Worm (Caenorhabditis elegans): ENCODE results near the gene Y39E4B.6.
A peak's percentile ranks its signal among the peaks of the same experiment; 100 is the strongest.

Gene Y39E4B.6

DNA sequence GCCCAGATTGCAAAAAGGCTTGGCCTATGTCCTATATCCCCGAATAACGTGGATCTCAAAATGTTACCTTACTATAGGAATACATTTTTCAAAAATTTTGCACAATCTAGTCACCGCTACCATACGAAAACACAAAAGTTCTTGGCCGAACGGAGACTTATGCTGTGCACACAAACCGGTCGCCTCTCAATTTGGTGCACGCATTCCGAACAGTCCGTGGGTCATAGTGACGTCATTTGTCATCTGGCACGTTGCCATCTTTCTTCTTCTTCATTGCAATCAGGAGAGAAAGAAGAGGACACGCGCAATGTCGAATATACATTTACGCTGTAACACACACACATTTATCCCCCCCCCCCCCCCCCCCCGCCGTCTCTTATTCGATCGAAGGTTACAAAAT is 4.9 kb upstream of the Y39E4B.6 start:
- TF ChIP-seq cog-1 (tag; optimal IDR thresholded peaks at IDR 0.05) (no peak), ztf-29 (GFP tag; IDR thresholded peaks at IDR 0.05) (no peak), klf-2 (GFP tag; conservative IDR thresholded peaks at IDR 0.05) (no peak), med-1 (GFP tag; optimal IDR thresholded peaks at IDR 0.05; ENCODE audit: insufficient read depth) (no peak), flt-1 (GFP tag; IDR thresholded peaks at IDR 0.05) (no peak), tab-1 (GFP tag; IDR thresholded peaks at IDR 0.05) (no peak), ztf-23 (GFP tag; IDR thresholded peaks at IDR 0.05) (no peak), T22C8.4 (GFP tag; IDR thresholded peaks at IDR 0.05) (no peak), ref-1 (GFP tag; conservative IDR thresholded peaks at IDR 0.05) (no peak)

DNA sequence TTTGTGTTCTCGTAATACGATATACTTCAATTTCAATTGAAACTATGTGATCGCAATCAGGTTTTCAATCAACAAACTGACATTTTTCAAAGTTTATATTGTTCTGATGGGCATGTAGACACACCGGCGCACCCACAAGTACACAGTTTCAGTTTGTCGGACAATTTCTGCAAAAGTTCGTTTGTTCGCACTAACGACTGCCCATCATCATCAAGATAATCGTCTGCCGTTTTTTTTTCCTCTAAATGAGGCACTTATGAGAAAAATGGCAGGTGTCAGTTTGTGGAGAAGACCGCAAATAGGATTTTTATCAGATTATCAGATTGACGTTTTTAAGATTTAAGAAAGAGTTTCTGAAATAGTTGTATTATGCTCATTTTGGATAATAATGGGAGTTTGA is 3.7 kb upstream of the Y39E4B.6 start:
- no peak for TF ChIP-seq tab-1 (GFP tag; IDR thresholded peaks at IDR 0.05)

DNA sequence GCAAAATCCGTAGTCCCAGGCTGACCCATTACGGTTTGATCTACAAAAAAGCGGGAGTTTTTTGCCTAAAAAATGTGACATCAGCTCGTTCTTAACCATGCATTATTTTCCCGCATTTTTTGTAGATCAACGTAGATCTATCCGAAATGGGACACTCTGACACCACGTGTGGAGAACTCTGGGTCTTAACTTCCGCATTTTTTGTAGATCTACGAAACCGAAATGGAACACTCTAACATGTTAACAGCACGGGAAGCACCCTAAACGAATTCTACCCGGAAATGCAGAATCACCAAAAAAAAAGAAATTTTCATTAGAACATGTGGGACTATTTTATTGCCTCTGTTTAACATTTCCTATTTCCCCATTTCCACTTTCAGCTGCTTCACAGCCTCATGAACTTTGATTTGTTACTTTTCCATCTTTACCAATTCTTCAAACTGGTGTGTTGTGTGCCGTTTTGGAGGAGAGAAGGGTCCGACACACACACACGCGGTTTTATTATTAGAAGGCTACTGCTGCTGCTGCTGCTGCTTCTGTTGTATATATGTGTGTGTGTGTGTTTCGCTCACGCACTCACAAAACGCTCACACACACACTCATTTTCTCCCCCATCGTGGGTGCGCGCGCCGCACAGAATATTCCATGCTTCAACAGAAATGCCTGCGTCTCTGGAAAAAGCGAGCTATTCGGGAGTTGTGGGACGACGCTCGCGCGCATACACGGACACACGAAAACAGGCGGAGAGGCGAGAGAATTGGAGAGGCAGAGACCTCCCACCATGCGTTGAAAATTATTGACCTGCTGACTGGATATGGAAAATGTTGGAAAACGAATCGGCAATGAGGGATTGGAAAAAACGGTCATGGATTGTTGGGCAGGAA is 2.4 kb upstream of the Y39E4B.6 start:
- no peak for TF ChIP-seq klf-2 (GFP tag; conservative IDR thresholded peaks at IDR 0.05)
- no peak for TF ChIP-seq ref-1 (GFP tag; conservative IDR thresholded peaks at IDR 0.05)
- no peak; the same call in 1 of the 2 replicates for TF ChIP-seq ztf-29 (GFP tag; IDR thresholded peaks at IDR 0.05)
- no peak for TF ChIP-seq T22C8.4 (GFP tag; IDR thresholded peaks at IDR 0.05)
- TF ChIP-seq tab-1 (GFP tag; IDR thresholded peaks at IDR 0.05) = 0 out of 2 replicates have a peak, but pooled peaks have one; percentile 18
- peak; percentile 78 for TF ChIP-seq ztf-23 (GFP tag; IDR thresholded peaks at IDR 0.05)
- no peak for TF ChIP-seq med-1 (GFP tag; optimal IDR thresholded peaks at IDR 0.05; ENCODE audit: insufficient read depth)
- TF ChIP-seq cog-1 (tag; optimal IDR thresholded peaks at IDR 0.05) = peak; percentile 91
- peak; percentile 81 for TF ChIP-seq flt-1 (GFP tag; IDR thresholded peaks at IDR 0.05)

DNA sequence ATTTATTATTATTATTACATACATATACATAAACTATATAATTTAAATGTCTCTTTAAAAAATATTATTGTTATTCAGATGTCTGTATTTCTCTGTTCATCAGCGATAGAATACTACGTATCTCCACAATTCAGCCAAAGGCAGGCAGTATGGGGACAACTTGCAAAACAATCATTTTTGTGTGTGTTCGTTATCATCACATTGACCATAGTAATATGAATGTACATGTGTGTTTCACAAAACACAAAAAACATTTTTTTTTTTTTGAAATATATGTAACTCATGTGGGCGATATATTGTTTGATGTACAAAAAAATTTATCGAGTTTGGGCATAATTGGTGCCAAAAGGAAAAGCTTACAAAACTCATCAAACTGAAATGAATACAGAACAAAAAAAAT is 1.1 kb upstream of the Y39E4B.6 start:
- no peak for TF ChIP-seq med-1 (GFP tag; optimal IDR thresholded peaks at IDR 0.05; ENCODE audit: insufficient read depth)
- TF ChIP-seq T22C8.4 (GFP tag; IDR thresholded peaks at IDR 0.05) = no peak
- no peak for TF ChIP-seq tab-1 (GFP tag; IDR thresholded peaks at IDR 0.05)
- no peak for TF ChIP-seq ref-1 (GFP tag; conservative IDR thresholded peaks at IDR 0.05)
- no peak for TF ChIP-seq flt-1 (GFP tag; IDR thresholded peaks at IDR 0.05)

DNA sequence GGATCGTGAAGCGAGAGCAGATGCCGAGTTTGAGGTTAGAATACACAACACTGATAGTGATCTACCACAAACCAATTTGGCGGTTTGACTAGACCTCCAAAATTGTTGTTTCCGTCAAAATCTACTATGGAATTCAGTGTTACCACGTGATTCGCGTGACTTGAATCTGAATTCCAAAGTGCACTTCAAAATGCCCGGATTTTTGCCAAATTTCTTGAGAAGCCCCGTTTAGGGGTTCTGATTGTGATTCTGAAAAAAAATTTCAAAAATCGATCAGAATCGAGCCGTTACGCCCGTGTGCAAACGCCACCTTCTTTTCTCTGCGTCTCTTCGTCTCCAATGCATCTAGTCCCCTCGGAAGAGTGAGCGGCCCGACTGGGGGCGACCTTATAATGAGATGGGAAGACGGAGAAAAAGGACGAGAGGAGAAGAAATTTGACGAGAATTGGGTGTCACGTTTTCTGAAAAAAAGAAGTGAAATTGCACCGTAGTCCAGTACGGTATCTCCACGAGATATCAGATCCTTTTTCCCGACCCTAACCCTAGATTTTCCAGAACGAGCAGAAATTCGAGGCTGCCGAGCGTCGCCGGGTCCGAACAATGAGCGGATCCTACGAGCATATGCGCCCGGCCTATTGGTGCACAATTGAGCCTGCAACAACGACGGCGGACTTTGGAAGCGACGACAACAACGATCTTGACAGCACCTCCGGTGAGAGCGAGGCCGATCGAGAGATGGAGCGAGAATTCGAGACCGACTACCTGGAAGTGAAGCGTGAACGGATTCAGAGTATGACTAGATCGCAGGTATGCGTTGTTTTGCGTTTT is 1.1 kb downstream of the Y39E4B.6 start:
- TF ChIP-seq ztf-23 (GFP tag; IDR thresholded peaks at IDR 0.05) = no peak
- no peak; the same call in 1 of the 2 replicates for TF ChIP-seq tab-1 (GFP tag; IDR thresholded peaks at IDR 0.05)
- 0 out of 2 replicates have a peak, but pooled peaks have one; percentile 17 for TF ChIP-seq flt-1 (GFP tag; IDR thresholded peaks at IDR 0.05)
- no peak for TF ChIP-seq T22C8.4 (GFP tag; IDR thresholded peaks at IDR 0.05)
- no peak for TF ChIP-seq cog-1 (tag; optimal IDR thresholded peaks at IDR 0.05)
- TF ChIP-seq ztf-29 (GFP tag; IDR thresholded peaks at IDR 0.05) = no peak
- no peak for TF ChIP-seq klf-2 (GFP tag; conservative IDR thresholded peaks at IDR 0.05)
- TF ChIP-seq med-1 (GFP tag; optimal IDR thresholded peaks at IDR 0.05; ENCODE audit: insufficient read depth) = no peak

DNA sequence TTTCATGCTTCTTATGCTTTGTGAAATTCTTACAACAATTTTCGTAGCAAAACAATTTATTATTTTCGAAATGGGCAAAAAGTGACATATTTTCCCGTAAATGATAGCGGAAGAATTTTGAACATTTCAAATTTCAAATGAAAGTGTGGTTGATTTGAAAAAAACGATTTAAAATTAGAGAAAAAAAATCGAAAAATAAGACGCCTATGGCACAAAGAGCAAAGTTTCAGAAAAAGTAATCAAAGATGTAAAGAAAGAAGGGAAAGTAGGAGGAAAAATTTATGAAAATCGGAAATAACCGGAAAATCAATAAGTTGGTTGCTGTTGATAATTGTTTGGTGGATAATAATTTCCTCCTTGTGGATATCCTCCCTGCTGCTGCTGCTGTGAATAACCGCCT is 16.9 kb downstream of the Y39E4B.6 start:
- no peak for TF ChIP-seq cog-1 (tag; optimal IDR thresholded peaks at IDR 0.05)
- TF ChIP-seq ref-1 (GFP tag; conservative IDR thresholded peaks at IDR 0.05) = no peak
- TF ChIP-seq flt-1 (GFP tag; IDR thresholded peaks at IDR 0.05) = no peak
- TF ChIP-seq T22C8.4 (GFP tag; IDR thresholded peaks at IDR 0.05) = no peak
- TF ChIP-seq ztf-29 (GFP tag; IDR thresholded peaks at IDR 0.05) = no peak
- TF ChIP-seq klf-2 (GFP tag; conservative IDR thresholded peaks at IDR 0.05) = no peak
- no peak for TF ChIP-seq med-1 (GFP tag; optimal IDR thresholded peaks at IDR 0.05; ENCODE audit: insufficient read depth)
- no peak for TF ChIP-seq ztf-23 (GFP tag; IDR thresholded peaks at IDR 0.05)
- no peak for TF ChIP-seq tab-1 (GFP tag; IDR thresholded peaks at IDR 0.05)

DNA sequence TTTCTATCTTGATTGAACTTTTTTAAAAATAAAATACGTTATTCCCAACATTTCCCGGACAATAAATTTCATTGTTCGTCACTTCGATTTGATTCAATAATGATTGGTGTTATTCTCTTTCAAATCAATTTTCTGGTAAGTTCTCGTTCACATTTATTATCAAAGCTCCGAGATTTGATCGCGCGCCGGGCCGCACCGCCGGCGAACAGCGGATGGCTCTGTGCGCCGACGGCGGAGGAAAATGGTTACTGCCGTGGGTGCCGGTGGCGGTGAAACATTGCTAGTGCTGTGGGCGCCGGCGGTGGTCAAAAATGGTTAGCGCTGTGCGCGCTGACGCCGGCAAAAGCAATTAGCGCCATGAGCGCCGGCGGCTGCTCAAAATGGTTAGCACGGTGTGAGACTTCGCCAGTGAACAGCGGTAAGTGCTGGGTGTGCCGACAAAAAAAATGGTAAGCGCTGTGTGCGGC is 20.5 kb downstream of the Y39E4B.6 start, which contains the start of gene Y39E4B.13:
Y39E4B.13 (plus strand) TSS at position 51 of the 467 bp plus-strand sequence.
- TF ChIP-seq med-1 (GFP tag; optimal IDR thresholded peaks at IDR 0.05; ENCODE audit: insufficient read depth) (no peak), ztf-23 (GFP tag; IDR thresholded peaks at IDR 0.05) (no peak), klf-2 (GFP tag; conservative IDR thresholded peaks at IDR 0.05) (no peak), ztf-29 (GFP tag; IDR thresholded peaks at IDR 0.05) (no peak), flt-1 (GFP tag; IDR thresholded peaks at IDR 0.05) (no peak), cog-1 (tag; optimal IDR thresholded peaks at IDR 0.05) (no peak), ref-1 (GFP tag; conservative IDR thresholded peaks at IDR 0.05) (no peak), tab-1 (GFP tag; IDR thresholded peaks at IDR 0.05) (no peak), T22C8.4 (GFP tag; IDR thresholded peaks at IDR 0.05) (no peak)

DNA sequence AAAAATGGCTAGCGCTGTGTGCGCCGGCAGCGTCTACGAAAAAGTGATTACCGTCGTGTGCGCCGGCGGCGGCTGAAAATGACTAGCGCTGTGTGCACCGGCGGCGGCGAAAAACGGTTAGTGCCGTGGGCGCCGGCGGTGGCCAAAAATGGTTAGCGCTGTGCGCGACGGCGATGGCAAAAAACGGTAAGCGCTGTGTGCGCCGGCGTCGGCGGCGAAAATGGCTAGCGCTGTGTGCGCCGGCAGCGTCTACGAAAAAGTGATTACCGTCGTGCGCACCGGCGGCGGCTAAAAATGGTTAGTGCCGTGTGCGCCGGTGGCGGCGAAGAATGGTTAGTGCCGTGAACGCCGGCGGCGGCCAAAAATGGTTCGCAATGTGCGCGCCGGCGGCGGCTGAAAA is 21.8 kb downstream of the Y39E4B.6 start:
- TF ChIP-seq tab-1 (GFP tag; IDR thresholded peaks at IDR 0.05) (no peak), klf-2 (GFP tag; conservative IDR thresholded peaks at IDR 0.05) (no peak), flt-1 (GFP tag; IDR thresholded peaks at IDR 0.05) (no peak), ref-1 (GFP tag; conservative IDR thresholded peaks at IDR 0.05) (no peak), ztf-23 (GFP tag; IDR thresholded peaks at IDR 0.05) (peak; percentile 49; the same call in 1 of the 2 replicates)

DNA sequence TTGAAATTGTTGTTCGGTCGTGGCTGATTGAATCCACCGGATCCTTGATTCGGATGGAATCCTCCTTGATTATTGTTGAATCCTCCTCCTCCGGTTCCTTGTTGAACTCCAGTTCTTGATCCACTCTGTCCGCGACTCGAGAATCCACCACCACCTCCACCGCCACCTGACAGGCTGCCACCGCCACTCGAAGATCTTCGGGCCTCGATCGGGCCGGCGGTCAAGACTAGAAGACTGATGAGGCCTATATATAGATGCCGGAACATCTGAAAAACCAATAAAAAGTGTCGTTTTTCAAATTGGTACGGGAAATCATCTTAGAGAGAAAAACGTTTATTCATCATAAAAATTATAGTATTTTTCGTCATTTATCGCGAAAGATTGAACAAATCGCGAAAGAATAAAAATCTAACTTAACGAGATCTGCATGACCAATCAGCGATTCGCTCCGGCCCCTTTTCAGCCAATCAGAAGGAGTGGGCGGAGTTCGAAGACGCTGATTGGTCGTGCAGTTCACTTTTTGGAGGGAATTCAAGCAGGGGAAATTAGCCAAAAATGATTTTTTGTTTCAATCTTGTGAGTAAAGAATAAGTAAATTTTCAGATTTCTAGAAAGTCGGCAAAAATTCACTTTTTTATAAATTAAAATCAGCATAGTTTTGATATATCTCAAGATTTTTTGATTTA is 28.8 kb downstream of the Y39E4B.6 start, which contains the start of gene pqn-83:
pqn-83 (minus strand) TSS at position 272 of the 686 bp plus-strand sequence.
- TF ChIP-seq med-1 (GFP tag; optimal IDR thresholded peaks at IDR 0.05; ENCODE audit: insufficient read depth) (no peak), ztf-29 (GFP tag; IDR thresholded peaks at IDR 0.05) (no peak), cog-1 (tag; optimal IDR thresholded peaks at IDR 0.05) (no peak), ztf-23 (GFP tag; IDR thresholded peaks at IDR 0.05) (no peak), klf-2 (GFP tag; conservative IDR thresholded peaks at IDR 0.05) (no peak), tab-1 (GFP tag; IDR thresholded peaks at IDR 0.05) (no peak), T22C8.4 (GFP tag; IDR thresholded peaks at IDR 0.05) (no peak), ref-1 (GFP tag; conservative IDR thresholded peaks at IDR 0.05) (no peak), flt-1 (GFP tag; IDR thresholded peaks at IDR 0.05) (no peak)
